Worm (Caenorhabditis elegans): ENCODE data around the gene F10C1.3.

Gene F10C1.3

ce11 chrII:5738795-5739194 lies 18.8 kb downstream of the F10C1.3 start, which contains the start of gene hlh-14:
Gene hlh-14, minus strand, starts transcription at chrII:5738895.
- TF ChIP-seq T23F11.4 (GFP tag; optimal IDR thresholded peaks at IDR 0.05) (no peak), unc-3 (GFP tag; conservative IDR thresholded peaks at IDR 0.05) (no peak), unc-3 (tag; optimal IDR thresholded peaks at IDR 0.05) (no peak), C38D4.7 (GFP tag; optimal IDR thresholded peaks at IDR 0.05) (no peak), eyg-1 (tag; optimal IDR thresholded peaks at IDR 0.05) (no peak), ztf-16 (tag; optimal IDR thresholded peaks at IDR 0.05) (no peak)

ce11 chrII:5736599-5736998 lies 21.0 kb downstream of the F10C1.3 start:
- TF ChIP-seq Y22D7AL.16 (tag; optimal IDR thresholded peaks at IDR 0.05) (no peak), ceh-31 (tag; optimal IDR thresholded peaks at IDR 0.05) (no peak), gmeb-2 (tag; optimal IDR thresholded peaks at IDR 0.05) (no peak), pax-1 (tag; optimal IDR thresholded peaks at IDR 0.05) (no peak), ets-4 (tag; optimal IDR thresholded peaks at IDR 0.05) (no peak), pha-2 (tag; optimal IDR thresholded peaks at IDR 0.05) (no peak), elt-2 (tag; optimal IDR thresholded peaks at IDR 0.05) (no peak), pros-1 (tag; optimal IDR thresholded peaks at IDR 0.05) (no peak), dmd-4 (tag; optimal IDR thresholded peaks at IDR 0.05; ENCODE audit: borderline replicate concordance) (no peak), ceh-22 (tag; optimal IDR thresholded peaks at IDR 0.05) (no peak), che-1 (tag; optimal IDR thresholded peaks at IDR 0.05) (no peak), eyg-1 (tag; optimal IDR thresholded peaks at IDR 0.05) (no peak), hlh-8 (tag; optimal IDR thresholded peaks at IDR 0.05) (no peak)

- no peak for TF ChIP-seq ceh-45 (GFP tag; IDR thresholded peaks at IDR 0.05)
- no peak for TF ChIP-seq ets-4 (tag; optimal IDR thresholded peaks at IDR 0.05)
- no peak for TF ChIP-seq unc-42 (tag; optimal IDR thresholded peaks at IDR 0.05)
Measured at ce11 chrII:5735744-5736143, 21.8 kb downstream of the F10C1.3 start.

- TF ChIP-seq T23F11.4 (GFP tag; optimal IDR thresholded peaks at IDR 0.05) (no peak), ceh-30 (tag; optimal IDR thresholded peaks at IDR 0.05) (no peak), K09A11.1 (tag; optimal IDR thresholded peaks at IDR 0.05; ENCODE audit: insufficient read depth) (no peak), pqm-1 (tag; optimal IDR thresholded peaks at IDR 0.05) (no peak), pros-1 (tag; optimal IDR thresholded peaks at IDR 0.05) (no peak), ceh-19 (GFP tag; optimal IDR thresholded peaks at IDR 0.05) (no peak), ceh-14 (tag; optimal IDR thresholded peaks at IDR 0.05) (no peak), ceh-48 (tag; optimal IDR thresholded peaks at IDR 0.05) (no peak), C38D4.7 (GFP tag; optimal IDR thresholded peaks at IDR 0.05) (no peak)
Measured at ce11 chrII:5734883-5735282, 22.7 kb downstream of the F10C1.3 start.

- no peak for TF ChIP-seq sox-4 (tag; optimal IDR thresholded peaks at IDR 0.05)
- TF ChIP-seq ceh-6 (GFP tag; optimal IDR thresholded peaks at IDR 0.05) = no peak
Measured at ce11 chrII:5730343-5731083, 27.0 kb downstream of the F10C1.3 start, which contains the start of the genes C18A3.7 and C18A3.11. Gene C18A3.7, minus strand, starts transcription at chrII:5730443. Gene C18A3.11, plus strand, starts transcription at chrII:5731033.

ce11 chrII:5727707-5728106 lies 29.8 kb downstream of the F10C1.3 start, which contains the start of gene rab-3:
Gene rab-3, minus strand, starts transcription at chrII:5727853.
- TF ChIP-seq unc-42 (tag; optimal IDR thresholded peaks at IDR 0.05) (peak; percentile 78), tbx-7 (tag; optimal IDR thresholded peaks at IDR 0.05) (no peak), elt-4 (tag; optimal IDR thresholded peaks at IDR 0.05) (no peak), dve-1 (tag; optimal IDR thresholded peaks at IDR 0.05) (no peak), nhr-11 (tag; optimal IDR thresholded peaks at IDR 0.05) (no peak)
